Fruit fly (Drosophila melanogaster) whole organism, embryonic: ENCODE measurements around the gene Uck.

Experiments used
- Antp ChIP-seq: fragments of 200-800 bp; sonication (Bioruptor generic); optimal IDR thresholded peaks from 3 replicates; lab custom pipeline; 2016; ENCODE audit warnings: missing biosample characterization, missing genetic modification characterization
- BEAF-32 ChIP-seq: fragments of 200-800 bp; sonication (Bioruptor generic); optimal IDR thresholded peaks from 3 replicates; lab custom pipeline; 2017; ENCODE audit warnings: missing biosample characterization, missing genetic modification characterization, mild to moderate bottlenecking, moderate library complexity, missing genetic modification reagents
- CG1024 ChIP-seq: fragments of 200-800 bp; sonication (Bioruptor generic); IDR thresholded peaks from 2 replicates; pipeline ENCODE4 v1.3.6; 2022; ENCODE audit warnings: missing biosample characterization, missing genetic modification characterization
- CG10654 ChIP-seq: fragments of 200-800 bp; sonication (Bioruptor generic); optimal IDR thresholded peaks from 2 replicates; lab custom pipeline; 2016; ENCODE audit warnings: missing biosample characterization, missing genetic modification characterization
- CG11723 ChIP-seq: fragments of 200-800 bp; sonication (Bioruptor generic); optimal IDR thresholded peaks from 2 replicates; lab custom pipeline; 2017; ENCODE audit warnings: missing biosample characterization, mild to moderate bottlenecking, missing genetic modification characterization
- CG12104 ChIP-seq: fragments of 200-800 bp; sonication (Bioruptor generic); optimal IDR thresholded peaks from 3 replicates; lab custom pipeline; 2016; ENCODE audit warnings: missing biosample characterization, missing genetic modification characterization
- CG15269 ChIP-seq: fragments of 200-800 bp; sonication (Bioruptor generic); optimal IDR thresholded peaks from 2 replicates; lab custom pipeline; 2018; ENCODE audit warnings: missing biosample characterization, mild to moderate bottlenecking, missing genetic modification characterization, moderate library complexity
- CG15479 ChIP-seq: fragments of 200-800 bp; sonication (Bioruptor generic); optimal IDR thresholded peaks from 3 replicates; lab custom pipeline; 2019; ENCODE audit warnings: missing biosample characterization, mild to moderate bottlenecking, missing genetic modification characterization, moderate library complexity
- CG18619 ChIP-seq: fragments of 200-800 bp; sonication (Bioruptor generic); optimal IDR thresholded peaks from 3 replicates; lab custom pipeline; 2017; ENCODE audit warnings: missing biosample characterization, mild to moderate bottlenecking, missing genetic modification characterization
- CG18764 ChIP-seq: fragments of 200-800 bp; sonication (Bioruptor generic); optimal IDR thresholded peaks from 3 replicates; lab custom pipeline; 2016; ENCODE audit warnings: missing biosample characterization, missing genetic modification characterization
- CG2678 ChIP-seq: fragments of 200-800 bp; sonication (Bioruptor generic); optimal IDR thresholded peaks from 3 replicates; lab custom pipeline; 2019; ENCODE audit warnings: missing biosample characterization, mild to moderate bottlenecking, missing genetic modification characterization, moderate library complexity
- CG32532 ChIP-seq: fragments of 200-800 bp; sonication (Bioruptor generic); IDR thresholded peaks from 2 replicates; pipeline ENCODE4 v1.3.6; 2022; ENCODE audit warnings: missing biosample characterization, missing genetic modification characterization
- CG3847 ChIP-seq: fragments of 200-800 bp; sonication (Bioruptor generic); IDR thresholded peaks from 2 replicates; pipeline ENCODE4 v1.3.6; 2022; ENCODE audit warnings: missing biosample characterization, missing genetic modification characterization
- CG4617 ChIP-seq: fragments of 200-800 bp; sonication (Bioruptor generic); optimal IDR thresholded peaks from 3 replicates; lab custom pipeline; 2016; ENCODE audit warnings: missing biosample characterization, missing genetic modification characterization, borderline replicate concordance
- CG5180 ChIP-seq: fragments of 200-800 bp; sonication (Bioruptor generic); optimal IDR thresholded peaks from 3 replicates; lab custom pipeline; 2017; ENCODE audit warnings: missing biosample characterization, missing genetic modification characterization, mild to moderate bottlenecking, moderate library complexity, missing genetic modification reagents
- CG7745 ChIP-seq: fragments of 200-800 bp; sonication (Bioruptor generic); optimal IDR thresholded peaks from 2 replicates; lab custom pipeline; 2018; ENCODE audit warnings: missing biosample characterization, mild to moderate bottlenecking, missing genetic modification characterization, moderate library complexity
- CG7963 ChIP-seq: fragments of 200-800 bp; sonication (Bioruptor generic); IDR thresholded peaks from 3 replicates; pipeline ENCODE4 v1.3.6; 2022; ENCODE audit warnings: missing biosample characterization, missing genetic modification characterization; ENCODE audit not compliant: partially characterized antibody
- CG8290 ChIP-seq, 3 experiments: fragments of 200-800 bp; sonication (Bioruptor generic); optimal IDR thresholded peaks; 2 replicates each; lab custom pipeline; 2016 to 2019; ENCODE audit warnings: missing biosample characterization in 3 of 3, missing genetic modification characterization in 3 of 3, mild to moderate bottlenecking in 2 of 3, moderate library complexity in 1 of 3
- CG9727 ChIP-seq: fragments of 200-800 bp; sonication (Bioruptor generic); optimal IDR thresholded peaks from 3 replicates; lab custom pipeline; 2017; ENCODE audit warnings: missing biosample characterization, mild to moderate bottlenecking, missing genetic modification characterization
- CG9876 ChIP-seq: fragments of 200-800 bp; sonication (Bioruptor generic); optimal IDR thresholded peaks from 2 replicates; lab custom pipeline; 2016; ENCODE audit warnings: missing biosample characterization, missing genetic modification characterization
- CG9932 ChIP-seq: fragments of 200-800 bp; sonication (Bioruptor generic); IDR thresholded peaks from 2 replicates; pipeline ENCODE4 v1.3.6; 2022; ENCODE audit warnings: missing biosample characterization, missing genetic modification characterization
- CHES-1-like ChIP-seq: fragments of 200-800 bp; sonication (Bioruptor generic); optimal IDR thresholded peaks from 2 replicates; lab custom pipeline; 2016; ENCODE audit warnings: missing biosample characterization, missing genetic modification characterization
- CTCF ChIP-seq: fragments of 200-800 bp; sonication (Bioruptor generic); optimal IDR thresholded peaks from 2 replicates; lab custom pipeline; 2017; ENCODE audit warnings: missing biosample characterization, mild to moderate bottlenecking, missing genetic modification characterization, moderate library complexity
- Dip3 ChIP-seq: fragments of 200-800 bp; sonication (Bioruptor generic); optimal IDR thresholded peaks from 3 replicates; lab custom pipeline; 2016; ENCODE audit warnings: missing biosample characterization, missing genetic modification characterization
- E2f1 ChIP-seq: fragments of 200-800 bp; sonication (Bioruptor generic); IDR thresholded peaks from 2 replicates; pipeline ENCODE4 v1.3.6; 2022; ENCODE audit warnings: missing biosample characterization, missing genetic modification characterization
- Fer3 ChIP-seq: fragments of 200-800 bp; sonication (Bioruptor generic); optimal IDR thresholded peaks from 2 replicates; lab custom pipeline; 2018; ENCODE audit warnings: missing biosample characterization, mild to moderate bottlenecking, missing genetic modification characterization, moderate library complexity
- HLH54F ChIP-seq: fragments of 200-800 bp; sonication (Bioruptor generic); optimal IDR thresholded peaks from 3 replicates; lab custom pipeline; 2016; ENCODE audit warnings: missing biosample characterization, missing genetic modification characterization
- HLHmδ ChIP-seq: fragments of 200-800 bp; sonication (Bioruptor generic); optimal IDR thresholded peaks from 2 replicates; lab custom pipeline; 2018; ENCODE audit warnings: missing biosample characterization, mild to moderate bottlenecking, missing genetic modification characterization, moderate library complexity
- Hr39 ChIP-seq: fragments of >200 bp; optimal IDR thresholded peaks from 2 replicates; lab custom pipeline; 2017
- Max ChIP-seq: fragments of 200-800 bp; sonication (Bioruptor generic); optimal IDR thresholded peaks from 2 replicates; lab custom pipeline; 2016; ENCODE audit warnings: missing biosample characterization, mild to moderate bottlenecking, missing genetic modification characterization
- Mrtf ChIP-seq: fragments of 200-800 bp; sonication (Bioruptor generic); IDR thresholded peaks from 3 replicates; pipeline ENCODE4 v1.3.6; 2022; ENCODE audit warnings: missing biosample characterization, missing genetic modification characterization
- Ssrp ChIP-seq: fragments of 200-800 bp; sonication (Bioruptor generic); optimal IDR thresholded peaks from 2 replicates; lab custom pipeline; 2018; ENCODE audit warnings: missing biosample characterization, mild to moderate bottlenecking, missing genetic modification characterization, moderate library complexity
- Stat92E ChIP-seq, 3 experiments: fragments of >200 bp in 2 of 3; fragments of 200-800 bp in 1 of 3; sonication (Bioruptor generic) in 1 of 3; optimal IDR thresholded peaks; 2 replicates each; lab custom pipeline; 2017 to 2019; ENCODE audit warnings: missing biosample characterization in 3 of 3, missing genetic modification characterization in 3 of 3, mild to moderate bottlenecking in 1 of 3, moderate library complexity in 1 of 3
- Vsx1 ChIP-seq: fragments of 200-800 bp; sonication (Bioruptor generic); optimal IDR thresholded peaks from 2 replicates; lab custom pipeline; 2017; ENCODE audit warnings: missing biosample characterization, mild to moderate bottlenecking, missing genetic modification characterization, missing genetic modification reagents
- aop ChIP-seq: fragments of 200-800 bp; sonication (Bioruptor generic); IDR thresholded peaks from 2 replicates; pipeline ENCODE4 v1.3.6; 2022; ENCODE audit warnings: missing biosample characterization, missing genetic modification characterization
- cad ChIP-seq: fragments of >200 bp; optimal IDR thresholded peaks from 2 replicates; lab custom pipeline; 2017; ENCODE audit warnings: missing biosample characterization, missing genetic modification characterization
- dimm ChIP-seq: fragments of 200-800 bp; sonication (Bioruptor generic); IDR thresholded peaks from 2 replicates; pipeline ENCODE4 v1.3.6; 2022; ENCODE audit warnings: missing biosample characterization, missing genetic modification characterization
- disco-r ChIP-seq: fragments of 200-800 bp; sonication (Bioruptor generic); optimal IDR thresholded peaks from 2 replicates; lab custom pipeline; 2016; ENCODE audit warnings: missing biosample characterization, missing genetic modification characterization
- eve ChIP-seq, 2 experiments: fragments of >200 bp; optimal IDR thresholded peaks; 2 replicates each; lab custom pipeline; 2017; ENCODE audit warnings: missing biosample characterization in 2 of 2, missing genetic modification characterization in 2 of 2
- exex ChIP-seq: fragments of 200-800 bp; sonication (Bioruptor generic); optimal IDR thresholded peaks from 4 replicates; lab custom pipeline; 2018; ENCODE audit warnings: missing biosample characterization, mild to moderate bottlenecking, missing genetic modification characterization, moderate library complexity
- gsb-n ChIP-seq: fragments of 200-800 bp; sonication (Bioruptor generic); optimal IDR thresholded peaks from 3 replicates; lab custom pipeline; 2018; ENCODE audit warnings: missing biosample characterization, mild to moderate bottlenecking, missing genetic modification characterization
- luna ChIP-seq: fragments of 200-800 bp; sonication (Bioruptor generic); optimal IDR thresholded peaks from 2 replicates; lab custom pipeline; 2016; ENCODE audit warnings: missing biosample characterization, missing genetic modification characterization
- maf-S ChIP-seq: fragments of 200-800 bp; sonication (Bioruptor generic); optimal IDR thresholded peaks from 2 replicates; lab custom pipeline; 2016; ENCODE audit warnings: missing biosample characterization, missing genetic modification characterization
- org-1 ChIP-seq: fragments of 200-800 bp; sonication (Bioruptor generic); optimal IDR thresholded peaks from 2 replicates; lab custom pipeline; 2017; ENCODE audit warnings: missing biosample characterization, missing genetic modification characterization
- salm ChIP-seq: fragments of 200-800 bp; sonication (Bioruptor generic); optimal IDR thresholded peaks from 2 replicates; lab custom pipeline; 2018; ENCODE audit warnings: missing biosample characterization, mild to moderate bottlenecking, missing genetic modification characterization
- sisA ChIP-seq: fragments of 200-800 bp; sonication (Bioruptor generic); IDR thresholded peaks from 2 replicates; pipeline ENCODE4 v1.3.6; 2022; ENCODE audit warnings: missing biosample characterization, missing genetic modification characterization
- sna ChIP-seq: fragments of 200-800 bp; sonication (Bioruptor generic); IDR thresholded peaks from 2 replicates; pipeline ENCODE4 v1.3.6; 2022; ENCODE audit warnings: missing biosample characterization, missing genetic modification characterization; ENCODE audit not compliant: partially characterized antibody
- stc ChIP-seq: fragments of 200-800 bp; sonication (Bioruptor generic); IDR thresholded peaks from 2 replicates; pipeline ENCODE4 v1.3.6; 2022; ENCODE audit warnings: missing biosample characterization, missing genetic modification characterization
- toy ChIP-seq: fragments of 200-800 bp; sonication (Bioruptor generic); IDR thresholded peaks from 2 replicates; pipeline ENCODE4 v1.3.6; 2022; ENCODE audit warnings: missing biosample characterization, missing genetic modification characterization
- trh ChIP-seq: fragments of 200-800 bp; sonication (Bioruptor generic); optimal IDR thresholded peaks from 2 replicates; lab custom pipeline; 2016; ENCODE audit warnings: missing biosample characterization, missing genetic modification characterization
- usp ChIP-seq: fragments of >200 bp; optimal IDR thresholded peaks from 2 replicates; lab custom pipeline; 2017; ENCODE audit warnings: missing biosample characterization, missing genetic modification characterization
- zf30C ChIP-seq: fragments of 200-800 bp; sonication (Bioruptor generic); optimal IDR thresholded peaks from 3 replicates; lab custom pipeline; 2018; ENCODE audit warnings: missing biosample characterization, mild to moderate bottlenecking, missing genetic modification characterization

The Uck gene

dm6 chr3R:24271071-24271470, 18.9 kb upstream of the Uck start, which contains the start of gene jar (continued):
- TF ChIP-seq HLH54F (GFP tag; lab: Kevin White, UChicago) (no peak), CG7745 (tag; lab: Kevin White, UChicago) (peak; percentile 11), CG18619 (GFP tag; lab: Kevin White, UChicago) (no peak), CHES-1-like (GFP tag; lab: Kevin White, UChicago) (peak; percentile 66), Dip3 (no peak), Fer3 (tag; lab: Kevin White, UChicago) (peak; percentile 1), E2f1 (GFP tag; lab: Robert Waterston, UW) (peak; percentile 95), cad (GFP tag; lab: Kevin White, UChicago) (peak; percentile 23), CG18764 (GFP tag; lab: Kevin White, UChicago) (peak; percentile 70), Mrtf (GFP tag; lab: Robert Waterston, UW) (no peak), CG5180 (GFP tag; lab: Kevin White, UChicago) (peak; percentile 56), stc (peak; percentile 57), CG10654 (GFP tag; lab: Kevin White, UChicago) (no peak), Stat92E (GFP tag; optimal IDR thresholded peaks at IDR 0.05; lab: Kevin White, UChicago) (peak in 1 of 3 experiments; percentile 73), sisA (GFP tag; lab: Robert Waterston, UW) (no peak), CG8290 (GFP tag; optimal IDR thresholded peaks at IDR 0.05; lab: Kevin White, UChicago) (peak; percentile 3), CG8290 (tag; optimal IDR thresholded peaks at IDR 0.05; lab: Kevin White, UChicago) (peak in 1 of 2 experiments; percentile 80), gsb-n (tag; lab: Kevin White, UChicago) (peak; percentile 47), CG15479 (GFP tag; lab: Kevin White, UChicago) (no peak), eve (GFP tag; optimal IDR thresholded peaks at IDR 0.05; lab: Kevin White, UChicago) (no peak), Antp (GFP tag; lab: Kevin White, UChicago) (no peak), sna (GFP tag; lab: Robert Waterston, UW) (peak; percentile 87), BEAF-32 (GFP tag; lab: Kevin White, UChicago) (peak; percentile 96), CG4617 (no peak), zf30C (peak; percentile 11), CTCF (peak; percentile 57), org-1 (GFP tag; lab: Kevin White, UChicago) (peak; percentile 33), CG32532 (GFP tag; lab: Robert Waterston, UW) (peak; percentile 49; the same call in 1 of the 2 replicates), disco-r (GFP tag; lab: Kevin White, UChicago) (no peak), Hr39 (lab: Kevin White, UChicago) (no peak), aop (GFP tag; lab: Robert Waterston, UW) (no peak), CG15269 (peak; percentile 50), CG2678 (peak; percentile 34), CG11723 (GFP tag; lab: Kevin White, UChicago) (no peak), usp (no peak), maf-S (no peak), CG12104 (no peak), trh (no peak), toy (GFP tag; lab: Robert Waterston, UW) (no peak), Max (GFP tag; lab: Kevin White, UChicago) (no peak), salm (tag; lab: Kevin White, UChicago) (peak; percentile 24), CG9727 (peak; percentile 44), exex (peak; percentile 22), luna (GFP tag; lab: Kevin White, UChicago) (no peak), HLHmδ (peak; percentile 25), CG3847 (GFP tag; lab: Robert Waterston, UW) (peak; percentile 65), CG9876 (GFP tag; lab: Kevin White, UChicago) (no peak), dimm (GFP tag; lab: Robert Waterston, UW) (no peak), Ssrp (tag; lab: Kevin White, UChicago) (no peak), Vsx1 (peak; percentile 12), CG9932 (GFP tag; lab: Robert Waterston, UW) (peak; percentile 32; the same call in 1 of the 2 replicates), CG7963 (GFP tag; lab: Robert Waterston, UW) (peak; percentile 46; the same call in 1 of the 3 replicates), CG1024 (peak; percentile 45)
